Fruit fly (Drosophila melanogaster): ENCODE data around the gene Rbbp5.

DNA sequence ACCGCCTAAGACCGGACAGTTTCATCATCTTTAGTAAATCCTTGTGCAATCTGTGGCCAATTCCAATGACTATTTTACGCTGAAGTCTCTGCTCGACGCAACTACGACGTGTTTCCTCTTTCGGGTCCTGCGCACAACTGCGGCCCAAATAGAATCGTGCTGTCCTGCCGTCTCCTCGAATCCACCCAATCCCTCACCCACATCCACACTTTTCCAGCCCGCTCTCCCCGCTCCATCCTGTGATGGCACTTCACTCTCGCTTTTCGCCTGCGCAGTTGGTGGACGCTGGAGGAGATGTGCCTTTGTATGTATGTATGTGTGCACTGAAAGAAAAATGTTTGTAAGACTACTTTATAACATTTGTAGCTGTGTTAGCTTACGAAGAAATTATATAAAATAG lies 41.6 kb downstream of the Rbbp5 start, which contains the start of gene CG32225:
- TF ChIP-seq CG10348 (GFP tag; IDR thresholded peaks at IDR 0.05): no peak
- TF ChIP-seq CG32121 (GFP tag; IDR thresholded peaks at IDR 0.05): no peak
- TF ChIP-seq CG9948 (tag; optimal IDR thresholded peaks at IDR 0.05): no peak
- no peak for TF ChIP-seq CG12605 (GFP tag; IDR thresholded peaks at IDR 0.05)
- no peak for TF ChIP-seq CG34367 (tag; optimal IDR thresholded peaks at IDR 0.05)
- TF ChIP-seq CG8159 (tag; optimal IDR thresholded peaks at IDR 0.05): no peak
- TF ChIP-seq EcR (GFP tag; optimal IDR thresholded peaks at IDR 0.05): no peak
- TF ChIP-seq D1 (tag; optimal IDR thresholded peaks at IDR 0.05): no peak
- no peak for TF ChIP-seq CG8301 (tag; optimal IDR thresholded peaks at IDR 0.05)
- no peak for TF ChIP-seq Pif1B (GFP tag; optimal IDR thresholded peaks at IDR 0.05)
- no peak for TF ChIP-seq gl (tag; optimal IDR thresholded peaks at IDR 0.05)
- TF ChIP-seq fd96Ca (GFP tag; IDR thresholded peaks at IDR 0.05): no peak
